Worm (Caenorhabditis elegans) whole organism, L1 larva: ENCODE measurements around the gene gly-13.
A peak's percentile ranks its signal among the peaks of the same experiment; 100 is the strongest.

Experiments
- C04F5.9 ChIP-seq: sonication (generic microtip); optimal IDR thresholded peaks from 2 replicates; lab custom pipeline; 2016; ENCODE audit warnings: missing genetic modification characterization, missing compliant biosample characterization
- F16B12.6 ChIP-seq: fragments of 150-350 bp; optimal IDR thresholded peaks from 2 replicates; lab custom pipeline; 2014; ENCODE audit warnings: missing biosample characterization, missing genetic modification characterization
- Y116A8C.19 ChIP-seq: sonication (generic microtip); optimal IDR thresholded peaks from 2 replicates; lab custom pipeline; 2016; ENCODE audit warnings: missing compliant biosample characterization, missing genetic modification characterization, borderline replicate concordance
- aha-1 ChIP-seq: fragments of 150-350 bp; optimal IDR thresholded peaks from 2 replicates; lab custom pipeline; 2014; ENCODE audit warnings: missing biosample characterization, missing genetic modification characterization
- aly-2 ChIP-seq: fragments of 150-350 bp; optimal IDR thresholded peaks from 2 replicates; lab custom pipeline; 2014; ENCODE audit warnings: missing biosample characterization, missing genetic modification characterization
- blmp-1 ChIP-seq: fragments of 150-350 bp; optimal IDR thresholded peaks from 2 replicates; lab custom pipeline; 2014; ENCODE audit warnings: missing biosample characterization, missing genetic modification characterization
- ceh-63 ChIP-seq: fragments of 200-800 bp; sonication (Bioruptor generic); optimal IDR thresholded peaks from 2 replicates; lab custom pipeline; 2018; ENCODE audit warnings: mild to moderate bottlenecking, missing genetic modification characterization, missing compliant biosample characterization
- ceh-82 ChIP-seq, 3 experiments: fragments of 150-350 bp in 1 of 3; sonication (generic microtip) in 2 of 3; optimal IDR thresholded peaks; 2 replicates each; lab custom pipeline; 2014 to 2017; ENCODE audit warnings: missing biosample characterization in 3 of 3, missing genetic modification characterization in 3 of 3
- ceh-90 ChIP-seq: sonication (generic microtip); optimal IDR thresholded peaks from 2 replicates; lab custom pipeline; 2016; ENCODE audit warnings: missing genetic modification characterization, missing compliant biosample characterization
- dpl-1 ChIP-seq, 3 experiments: fragments of 150-350 bp in 2 of 3; sonication (generic microtip) in 1 of 3; optimal IDR thresholded peaks; 2 replicates each; lab custom pipeline; 2014 to 2017; ENCODE audit warnings: missing biosample characterization in 3 of 3, missing genetic modification characterization in 3 of 3, missing genetic modification reagents in 3 of 3
- efl-3 ChIP-seq: fragments of 200-800 bp; sonication (Bioruptor generic); optimal IDR thresholded peaks from 2 replicates; lab custom pipeline; 2018; ENCODE audit warnings: mild to moderate bottlenecking, missing genetic modification characterization, missing compliant biosample characterization
- elt-3 ChIP-seq, 6 experiments: fragments of 150-350 bp in 1 of 6; sonication (generic microtip); optimal IDR thresholded peaks; 2 replicates each; lab custom pipeline; 2017 to 2018; ENCODE audit warnings: missing biosample characterization in 6 of 6, missing genetic modification characterization in 6 of 6, inconsistent platforms in 1 of 6
- ets-5 ChIP-seq: fragments of 200-800 bp; sonication (Bioruptor generic); IDR thresholded peaks from 2 replicates; pipeline ENCODE4 v1.3.6; 2022; ENCODE audit warnings: missing genetic modification characterization, missing compliant biosample characterization
- fkh-8 ChIP-seq: sonication (generic microtip); optimal IDR thresholded peaks from 2 replicates; lab custom pipeline; 2016; ENCODE audit warnings: mild to moderate bottlenecking, missing genetic modification characterization, missing compliant biosample characterization
- fos-1 ChIP-seq: fragments of 150-350 bp; optimal IDR thresholded peaks from 2 replicates; lab custom pipeline; 2014; ENCODE audit warnings: missing biosample characterization, missing genetic modification characterization
- hlh-17 ChIP-seq: fragments of 200-800 bp; sonication (Bioruptor generic); optimal IDR thresholded peaks from 2 replicates; lab custom pipeline; 2018; ENCODE audit warnings: missing genetic modification characterization, mild to moderate bottlenecking, missing compliant biosample characterization, moderate library complexity, borderline replicate concordance
- hlh-4 ChIP-seq: sonication (generic microtip); optimal IDR thresholded peaks from 2 replicates; lab custom pipeline; 2016; ENCODE audit warnings: mild to moderate bottlenecking, missing genetic modification characterization, missing compliant biosample characterization
- lin-14 ChIP-seq: fragments of 200-800 bp; sonication (Bioruptor generic); optimal IDR thresholded peaks from 2 replicates; lab custom pipeline; 2018; ENCODE audit warnings: mild to moderate bottlenecking, missing genetic modification characterization, moderate library complexity, missing compliant biosample characterization
- mef-2 ChIP-seq: fragments of 150-350 bp; optimal IDR thresholded peaks from 2 replicates; lab custom pipeline; 2014; ENCODE audit warnings: missing biosample characterization, missing genetic modification characterization
- mep-1 ChIP-seq: fragments of 150-350 bp; optimal IDR thresholded peaks from 2 replicates; lab custom pipeline; 2014; ENCODE audit warnings: missing biosample characterization, missing genetic modification characterization
- nhr-20 ChIP-seq: sonication (generic microtip); optimal IDR thresholded peaks from 2 replicates; lab custom pipeline; 2016; ENCODE audit warnings: mild to moderate bottlenecking, missing genetic modification characterization, missing compliant biosample characterization
- nhr-47 ChIP-seq: sonication (generic microtip); optimal IDR thresholded peaks from 2 replicates; lab custom pipeline; 2016; ENCODE audit warnings: mild to moderate bottlenecking, missing genetic modification characterization, moderate library complexity, missing compliant biosample characterization
- nhr-71 ChIP-seq: sonication (generic microtip); optimal IDR thresholded peaks from 2 replicates; lab custom pipeline; 2016; ENCODE audit warnings: mild to moderate bottlenecking, missing genetic modification characterization, moderate library complexity, missing compliant biosample characterization
- nhr-76 ChIP-seq: sonication (generic microtip); optimal IDR thresholded peaks from 2 replicates; lab custom pipeline; 2017; ENCODE audit warnings: missing biosample characterization, missing genetic modification characterization
- nhr-77 ChIP-seq: fragments of 150-350 bp; optimal IDR thresholded peaks from 2 replicates; lab custom pipeline; 2014; ENCODE audit warnings: missing biosample characterization, missing genetic modification characterization
- nhr-85 ChIP-seq: sonication (generic microtip); peaks from one replicate; lab custom pipeline; 2016; ENCODE audit warnings: missing genetic modification characterization, inconsistent platforms, missing compliant biosample characterization
- nhr-90 ChIP-seq: sonication (generic microtip); optimal IDR thresholded peaks from 2 replicates; lab custom pipeline; 2016; ENCODE audit warnings: mild to moderate bottlenecking, missing genetic modification characterization, missing compliant biosample characterization; ENCODE audit not compliant: poor library complexity
- pag-3 ChIP-seq: sonication (generic microtip); optimal IDR thresholded peaks from 2 replicates; lab custom pipeline; 2017; ENCODE audit warnings: missing genetic modification characterization, mild to moderate bottlenecking, missing compliant biosample characterization, antibody characterized with exemption, borderline replicate concordance; ENCODE audit not compliant: insufficient read depth
- pax-3 ChIP-seq: fragments of 200-800 bp; sonication (Bioruptor generic); optimal IDR thresholded peaks from 2 replicates; lab custom pipeline; 2018; ENCODE audit warnings: mild to moderate bottlenecking, missing genetic modification characterization, moderate library complexity, missing compliant biosample characterization
- snpc-4 ChIP-seq: fragments of 150-350 bp; optimal IDR thresholded peaks from 2 replicates; lab custom pipeline; 2014; ENCODE audit warnings: missing biosample characterization, missing genetic modification characterization
- snu-23 ChIP-seq: sonication (generic microtip); optimal IDR thresholded peaks from 2 replicates; lab custom pipeline; 2016; ENCODE audit warnings: missing genetic modification characterization, missing compliant biosample characterization
- sptf-1 ChIP-seq: fragments of 150-350 bp; optimal IDR thresholded peaks from 2 replicates; lab custom pipeline; 2014; ENCODE audit warnings: missing biosample characterization, missing genetic modification characterization
- sup-37 ChIP-seq: fragments of 200-800 bp; sonication (Bioruptor generic); optimal IDR thresholded peaks from 2 replicates; lab custom pipeline; 2018; ENCODE audit warnings: mild to moderate bottlenecking, missing genetic modification characterization, missing compliant biosample characterization
- swsn-7 ChIP-seq: sonication (generic microtip); optimal IDR thresholded peaks from 2 replicates; lab custom pipeline; 2016; ENCODE audit warnings: missing genetic modification characterization, missing compliant biosample characterization
- tbx-2 ChIP-seq: sonication (generic microtip); optimal IDR thresholded peaks from 2 replicates; lab custom pipeline; 2016; ENCODE audit warnings: missing genetic modification characterization, missing compliant biosample characterization
- unc-130 ChIP-seq: fragments of 150-350 bp; optimal IDR thresholded peaks from 2 replicates; lab custom pipeline; 2017; ENCODE audit warnings: missing biosample characterization, missing genetic modification characterization, inconsistent platforms
- zip-4 ChIP-seq: fragments of 200-800 bp; sonication (Bioruptor generic); optimal IDR thresholded peaks from 2 replicates; lab custom pipeline; 2018; ENCODE audit warnings: mild to moderate bottlenecking, missing genetic modification characterization, moderate library complexity, missing compliant biosample characterization

gly-13 gene

DNA sequence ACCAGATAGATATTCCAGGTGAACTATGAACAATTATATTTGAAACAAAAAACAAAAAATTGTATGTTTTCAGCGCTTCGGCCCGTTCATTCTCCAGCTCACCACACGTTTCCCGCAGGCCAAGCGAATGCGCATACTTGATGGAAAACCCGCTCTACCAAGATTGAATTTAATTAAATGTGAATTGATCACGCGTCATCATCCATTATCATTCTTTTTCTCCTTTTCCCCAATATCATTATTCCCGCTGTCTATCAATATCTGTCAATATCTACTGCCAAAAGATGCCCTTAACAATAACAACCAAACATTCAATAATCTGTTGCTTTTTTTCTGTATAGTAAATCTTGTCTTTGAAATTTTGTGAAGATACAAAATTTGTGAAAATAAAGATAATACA lies 39.8 kb upstream of the gly-13 start:
- no peak for TF ChIP-seq nhr-71
- TF ChIP-seq nhr-85 (tag; lab: Kevin White, UChicago) = peak; percentile 51
- TF ChIP-seq mef-2 (tag; lab: Kevin White, UChicago) = no peak
- TF ChIP-seq blmp-1 (tag; lab: Kevin White, UChicago) = peak; percentile 20
- no peak for TF ChIP-seq unc-130 (tag; lab: Kevin White, UChicago)
- peak in 1 of 6 experiments; percentile 24 for TF ChIP-seq elt-3 (tag; optimal IDR thresholded peaks at IDR 0.05; lab: Kevin White, UChicago)
- no peak for TF ChIP-seq pax-3 (tag; lab: Kevin White, UChicago)
- no peak for TF ChIP-seq aly-2 (tag; lab: Kevin White, UChicago)
- no peak for TF ChIP-seq fos-1
- no peak for TF ChIP-seq snu-23

DNA sequence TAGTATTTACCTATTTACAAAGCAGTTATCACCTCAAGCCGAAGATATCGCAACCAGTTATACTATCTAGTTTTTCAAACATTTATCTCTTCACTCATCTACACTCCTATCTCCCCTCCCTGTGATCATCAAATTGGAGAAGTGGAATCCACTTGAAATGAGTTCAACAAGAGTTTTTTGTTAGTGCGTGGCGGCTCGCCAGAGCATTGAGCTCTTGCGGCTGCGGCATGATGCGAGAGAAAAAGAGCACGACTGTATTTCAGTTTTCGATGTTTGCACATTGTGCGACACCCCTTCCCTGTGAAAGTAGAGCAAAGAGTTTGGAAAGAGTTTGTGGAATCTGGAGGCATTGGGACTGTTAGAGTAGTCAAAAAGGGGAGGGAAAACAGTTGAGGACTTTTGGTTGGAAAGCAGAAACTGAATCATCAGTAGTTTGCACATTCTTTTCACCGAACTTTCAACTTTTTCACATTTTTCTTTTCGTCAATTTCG lies 34.3 kb upstream of the gly-13 start, which contains the start of gene T20B5.2:
Gene T20B5.2, plus strand, starts transcription at position 442 of the 492 bp plus-strand sequence.
- TF ChIP-seq Y116A8C.19 (no peak), lin-14 (peak; percentile 36), hlh-4 (no peak), sup-37 (peak; percentile 26), tbx-2 (tag; lab: Kevin White, UChicago) (peak; percentile 59), nhr-20 (tag; lab: Kevin White, UChicago) (no peak), nhr-77 (tag; lab: Kevin White, UChicago) (peak; percentile 27), efl-3 (GFP tag; lab: Kevin White, UChicago) (no peak), nhr-76 (tag; lab: Kevin White, UChicago) (no peak), ceh-90 (tag; lab: Kevin White, UChicago) (no peak)

DNA sequence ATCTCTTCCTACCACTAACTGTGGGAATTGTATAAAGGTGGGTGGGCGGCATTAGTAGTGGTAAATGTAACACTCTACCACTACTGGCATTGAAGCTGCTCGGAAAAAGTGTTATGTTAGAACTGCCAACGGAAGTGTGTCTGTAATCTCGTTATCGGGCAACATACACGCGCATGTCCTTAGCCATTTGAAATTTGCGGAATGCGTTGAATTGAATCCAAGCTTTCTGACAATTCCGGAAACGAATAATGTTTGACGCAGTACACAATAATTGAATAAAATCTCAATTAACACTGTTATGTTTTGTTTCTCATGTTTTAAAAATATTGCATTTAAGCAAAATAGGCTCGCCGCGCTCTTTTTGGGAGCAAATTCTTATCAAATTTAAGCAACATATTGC lies 28.5 kb upstream of the gly-13 start:
- TF ChIP-seq lin-14 (peak; percentile 51), mep-1 (tag; lab: Kevin White, UChicago) (no peak), nhr-47 (peak; percentile 53), ceh-63 (GFP tag; lab: Kevin White, UChicago) (no peak), nhr-71 (peak; percentile 31), fkh-8 (tag; lab: Kevin White, UChicago) (peak; percentile 18)

DNA sequence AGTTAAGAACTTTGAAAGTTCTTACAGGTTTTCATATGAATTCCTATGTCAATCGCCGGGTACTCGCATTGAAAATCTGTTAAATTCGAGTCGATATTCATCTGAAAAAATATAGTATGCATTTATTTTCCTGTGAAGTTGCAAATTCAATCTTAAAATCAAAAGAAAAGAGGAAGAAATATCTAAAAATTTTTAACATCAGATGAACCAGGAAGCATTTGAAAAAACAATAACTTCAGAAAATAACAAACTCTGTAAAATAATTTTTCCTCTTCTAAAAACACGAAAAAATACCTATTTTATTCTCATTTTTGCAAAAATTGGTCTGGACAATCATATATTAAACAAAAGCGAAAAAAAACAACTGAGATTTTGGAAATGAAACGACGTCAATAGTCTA lies 22.7 kb upstream of the gly-13 start, which contains the start of gene npr-7:
Gene npr-7, minus strand, starts transcription at position 101 of the 400 bp plus-strand sequence.
- TF ChIP-seq pax-3 (tag; lab: Kevin White, UChicago) (no peak), C04F5.9 (tag; lab: Kevin White, UChicago) (no peak), aha-1 (tag; lab: Kevin White, UChicago) (no peak), ets-5 (GFP tag; lab: Robert Waterston, UW) (no peak), ceh-82 (tag; optimal IDR thresholded peaks at IDR 0.05; lab: Kevin White, UChicago) (no peak), dpl-1 (GFP tag; optimal IDR thresholded peaks at IDR 0.05; lab: Kevin White, UChicago) (no peak), nhr-85 (tag; lab: Kevin White, UChicago) (no peak), hlh-17 (no peak), pag-3 (no peak), swsn-7 (tag; lab: Kevin White, UChicago) (no peak), sptf-1 (no peak), F16B12.6 (tag; lab: Kevin White, UChicago) (no peak), snpc-4 (no peak), nhr-90 (tag; lab: Kevin White, UChicago) (no peak), zip-4 (GFP tag; lab: Kevin White, UChicago) (no peak)
